Fruit fly (Drosophila melanogaster) whole organism: ENCODE data around the gene rtv.

Experiments
- CG8478 ChIP-seq: fragments of >200 bp; optimal IDR thresholded peaks from 2 replicates; lab custom pipeline; 2018; ENCODE audit warnings: inconsistent platforms
- Dll ChIP-seq: fragments of >200 bp; optimal IDR thresholded peaks from 2 replicates; lab custom pipeline; 2017
- EcR ChIP-seq, 2 experiments: fragments of >200 bp; optimal IDR thresholded peaks; 2 replicates each; lab custom pipeline; 2017; ENCODE audit warnings: missing biosample characterization in 2 of 2, missing genetic modification characterization in 2 of 2, missing genetic modification reagents in 2 of 2
- pan ChIP-seq: fragments of >200 bp; optimal IDR thresholded peaks from 2 replicates; lab custom pipeline; 2017
- psq ChIP-seq: fragments of >200 bp; optimal IDR thresholded peaks from 2 replicates; lab custom pipeline; 2017
- usp ChIP-seq: fragments of >200 bp; optimal IDR thresholded peaks from 2 replicates; lab custom pipeline; 2017; ENCODE audit warnings: missing biosample characterization, missing genetic modification characterization, mixed read lengths

The rtv gene

DNA sequence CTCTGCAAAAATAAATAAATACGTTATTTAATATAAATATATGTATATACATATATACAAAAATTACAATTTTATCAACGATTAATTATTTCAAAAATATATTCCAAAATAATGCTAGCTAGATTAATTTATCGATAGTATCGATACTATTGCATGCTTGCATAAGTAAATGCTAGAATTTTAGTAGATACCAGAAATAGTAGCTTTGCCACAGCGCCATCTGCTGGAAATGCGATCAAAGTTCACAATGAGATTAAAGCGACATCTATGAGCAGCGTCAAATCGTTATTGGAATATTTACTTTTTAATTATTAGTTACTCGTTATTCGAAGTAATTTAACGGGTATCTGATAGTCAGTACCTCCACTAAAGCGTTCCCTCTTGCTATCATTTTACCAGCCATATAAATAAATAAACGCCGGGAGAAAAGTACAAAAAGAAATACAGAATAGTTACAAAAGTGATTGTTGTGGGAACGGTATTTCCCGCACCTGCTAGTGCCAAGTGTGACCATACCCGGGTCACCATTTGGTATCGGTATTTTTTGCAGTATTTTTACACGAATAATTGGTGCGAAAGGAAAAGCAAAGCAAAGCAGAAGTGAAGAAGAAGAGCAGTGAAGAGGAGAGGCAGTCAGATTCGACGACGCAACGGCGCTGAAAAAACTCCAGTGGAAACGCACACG is at the start of gene rtv, which contains the start of gene Dlic:
TSS of gene rtv (minus strand) at position 165 of the 685 bp plus-strand sequence.
TSS of gene Dlic (plus strand) at position 596 of the 685 bp plus-strand sequence.
- no peak for TF ChIP-seq EcR (GFP tag; optimal IDR thresholded peaks at IDR 0.05; lab: Kevin White, UChicago)
- no peak for TF ChIP-seq psq (lab: Kevin White, UChicago)
- TF ChIP-seq pan (lab: Kevin White, UChicago): no peak
- no peak for TF ChIP-seq Dll
- no peak for TF ChIP-seq usp (GFP tag; lab: Kevin White, UChicago)
- TF ChIP-seq CG8478 (lab: Kevin White, UChicago): no peak

DNA sequence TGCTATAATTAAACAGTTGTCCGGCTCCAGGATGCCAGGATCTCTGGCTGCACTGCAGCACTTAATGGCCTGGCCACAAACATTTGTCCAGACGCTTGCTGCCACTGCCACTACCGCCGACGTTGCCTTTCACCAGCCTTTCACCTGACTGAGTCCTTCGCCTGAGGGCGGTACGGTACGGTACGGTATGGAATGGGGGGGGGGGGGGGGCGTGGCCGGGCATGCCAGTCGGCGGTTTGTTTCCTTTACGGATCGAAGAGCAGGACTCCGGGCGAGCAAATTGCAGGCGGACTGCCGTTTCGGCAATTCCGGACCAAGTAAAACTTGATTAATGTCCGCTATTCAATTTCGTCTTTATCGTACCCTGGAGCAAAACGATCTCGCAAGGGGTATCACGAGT is 49.3 kb upstream of the rtv start:
- no peak for TF ChIP-seq CG8478 (lab: Kevin White, UChicago)
- no peak for TF ChIP-seq usp (GFP tag; lab: Kevin White, UChicago)
- TF ChIP-seq EcR (GFP tag; optimal IDR thresholded peaks at IDR 0.05; lab: Kevin White, UChicago): no peak
- no peak for TF ChIP-seq Dll
- TF ChIP-seq pan (lab: Kevin White, UChicago): no peak
- TF ChIP-seq psq (lab: Kevin White, UChicago): no peak

DNA sequence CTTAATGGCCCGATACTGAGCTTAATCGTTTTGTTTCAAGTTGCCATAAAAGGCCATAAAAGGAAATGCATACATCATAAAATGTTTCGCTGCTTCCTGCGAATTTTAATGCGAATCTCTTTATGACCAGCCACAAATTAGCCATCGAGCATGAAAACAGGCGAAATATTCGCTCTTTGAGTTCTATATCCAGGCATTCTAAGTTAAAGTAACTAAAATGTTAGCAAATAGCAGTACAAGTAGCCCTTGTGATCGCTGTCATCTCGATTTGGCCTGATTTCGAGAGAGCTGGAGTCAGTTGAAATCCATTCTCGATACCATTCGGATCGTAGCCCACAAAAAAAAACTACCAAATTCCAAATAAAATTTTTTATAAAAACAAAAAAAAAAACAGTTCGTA is 48.2 kb upstream of the rtv start, which contains the start of gene CG11106:
TSS of gene CG11106 (plus strand) at position 301 of the 400 bp plus-strand sequence.
- no peak for TF ChIP-seq CG8478 (lab: Kevin White, UChicago)

DNA sequence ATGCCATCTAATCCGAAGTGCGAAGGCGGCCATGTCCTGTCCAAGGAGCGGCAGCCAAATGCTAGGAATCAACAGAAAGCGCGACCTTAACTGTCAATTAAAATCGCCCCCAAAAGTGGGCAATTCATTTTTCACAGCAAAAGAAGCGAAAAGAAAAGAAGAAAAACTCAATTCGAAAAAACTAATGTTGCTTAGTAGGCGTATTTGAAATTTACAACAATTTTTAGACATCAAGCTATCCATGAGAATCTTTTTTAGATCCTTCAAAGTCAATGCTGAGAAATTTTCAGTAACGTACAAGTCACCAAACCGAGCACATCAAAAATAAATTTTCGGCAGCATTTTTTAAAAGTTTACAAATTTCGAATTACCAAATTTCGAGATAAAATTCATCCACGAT is 28.8 kb upstream of the rtv start, which contains the start of gene CG15200:
TSS of gene CG15200 (plus strand) at position 301 of the 400 bp plus-strand sequence.
- TF ChIP-seq EcR (GFP tag; optimal IDR thresholded peaks at IDR 0.05; lab: Kevin White, UChicago) (no peak), Dll (no peak), pan (lab: Kevin White, UChicago) (no peak), usp (GFP tag; lab: Kevin White, UChicago) (no peak), CG8478 (lab: Kevin White, UChicago) (no peak)

DNA sequence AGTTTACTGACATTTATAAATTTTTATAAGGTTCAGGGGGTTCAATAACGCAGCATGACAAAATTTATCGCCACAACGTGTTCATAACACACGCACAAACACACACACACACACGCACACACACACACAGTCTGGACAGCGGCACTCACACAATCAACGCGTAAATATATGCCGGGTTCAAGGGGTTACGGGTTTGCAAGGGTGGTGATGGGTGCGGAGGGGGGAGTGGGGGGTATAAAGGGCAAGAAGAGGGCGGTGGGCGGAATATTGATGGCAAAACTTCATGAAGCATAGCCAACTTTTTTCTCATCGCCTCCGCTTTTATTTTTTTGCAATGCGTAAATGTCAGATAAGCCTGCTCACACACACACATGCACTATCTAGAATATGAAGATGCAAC is 22.3 kb upstream of the rtv start:
- TF ChIP-seq Dll (no peak), usp (GFP tag; lab: Kevin White, UChicago) (no peak), CG8478 (lab: Kevin White, UChicago) (no peak), psq (lab: Kevin White, UChicago) (no peak), pan (lab: Kevin White, UChicago) (no peak), EcR (GFP tag; optimal IDR thresholded peaks at IDR 0.05; lab: Kevin White, UChicago) (no peak)

DNA sequence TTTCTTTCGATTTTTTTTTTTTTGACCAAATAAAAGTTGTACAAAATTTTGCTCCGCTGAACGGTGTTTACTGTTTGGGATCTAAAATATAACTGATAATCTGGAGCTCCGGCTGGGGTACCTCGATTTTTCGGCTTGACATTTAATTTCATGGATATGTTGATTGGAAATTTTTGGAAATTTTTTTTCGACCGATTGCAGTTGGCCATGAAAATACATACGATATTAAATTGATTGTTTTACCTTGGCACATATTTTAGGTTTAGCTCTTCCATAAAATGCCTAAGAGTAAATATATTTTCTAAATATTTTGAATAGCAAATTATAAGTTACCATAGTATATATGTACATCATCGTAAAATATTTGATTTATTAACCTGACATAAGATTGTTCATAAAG is 16.8 kb upstream of the rtv start, which contains the start of gene CG1394:
TSS of gene CG1394 (minus strand) at position 101 of the 400 bp plus-strand sequence.
- no peak for TF ChIP-seq psq (lab: Kevin White, UChicago)
- no peak for TF ChIP-seq usp (GFP tag; lab: Kevin White, UChicago)
- no peak for TF ChIP-seq pan (lab: Kevin White, UChicago)
- no peak for TF ChIP-seq CG8478 (lab: Kevin White, UChicago)
- no peak for TF ChIP-seq Dll
- TF ChIP-seq EcR (GFP tag; optimal IDR thresholded peaks at IDR 0.05; lab: Kevin White, UChicago): no peak

DNA sequence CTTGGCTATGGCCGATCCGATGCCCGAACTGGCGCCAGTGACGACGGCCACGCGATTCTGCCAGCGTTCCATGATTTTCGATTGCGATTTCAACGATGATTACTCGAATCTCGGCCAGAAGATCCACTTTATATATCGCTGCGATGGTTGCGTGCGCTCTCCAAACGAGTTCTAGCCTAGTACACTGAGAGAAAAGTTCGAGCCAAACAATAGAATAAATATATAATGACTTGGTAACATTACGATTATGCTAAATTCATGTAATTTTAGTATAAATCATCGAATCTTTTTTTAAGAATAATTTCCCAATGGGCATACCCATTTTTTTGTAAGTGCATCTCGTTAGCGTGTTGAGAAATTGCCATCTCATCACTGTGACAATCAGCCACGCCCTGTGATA is 15.2 kb upstream of the rtv start, which contains the start of gene Antdh:
TSS of gene Antdh (minus strand) at position 101 of the 400 bp plus-strand sequence.
- TF ChIP-seq usp (GFP tag; lab: Kevin White, UChicago): no peak
- no peak for TF ChIP-seq EcR (GFP tag; optimal IDR thresholded peaks at IDR 0.05; lab: Kevin White, UChicago)
- no peak for TF ChIP-seq CG8478 (lab: Kevin White, UChicago)
- no peak for TF ChIP-seq pan (lab: Kevin White, UChicago)
- TF ChIP-seq psq (lab: Kevin White, UChicago): no peak
- no peak for TF ChIP-seq Dll

DNA sequence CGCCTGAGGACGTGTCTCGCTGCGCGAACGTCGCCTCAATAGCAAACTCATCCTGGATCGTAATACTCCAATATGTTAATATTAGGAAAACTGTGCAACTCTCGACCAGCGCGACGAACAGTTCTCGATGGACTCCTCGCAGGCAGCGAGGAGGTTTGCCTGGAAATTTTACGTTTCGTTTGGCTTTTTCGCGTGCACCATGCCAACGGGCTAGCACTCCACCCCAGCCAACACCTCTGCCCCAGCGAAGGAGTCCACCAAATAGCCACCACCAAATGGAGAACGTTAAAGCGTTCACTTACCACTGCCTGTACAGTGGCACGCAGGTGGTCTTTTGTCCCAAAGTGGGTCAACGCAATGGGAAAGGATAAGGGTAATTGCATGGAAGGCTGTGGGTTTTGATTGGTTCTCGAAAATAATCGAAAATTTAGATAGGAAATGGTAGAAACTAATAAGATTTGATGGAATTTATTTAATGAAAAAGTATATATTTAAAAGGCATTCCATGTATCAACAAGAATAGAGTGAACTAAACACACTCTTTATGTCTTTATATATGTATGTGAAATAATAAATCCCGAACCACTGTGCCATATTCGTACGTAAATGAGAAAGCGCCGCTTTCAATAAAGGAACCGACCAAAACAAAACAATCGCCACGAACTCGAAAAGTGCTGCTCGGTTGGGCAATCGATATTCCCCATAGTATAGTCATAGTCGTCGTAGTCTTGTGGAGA is 6.1 kb upstream of the rtv start, which contains the start of gene CG32668:
TSS of gene CG32668 (minus strand) at position 51 of the 737 bp plus-strand sequence.
- no peak for TF ChIP-seq EcR (GFP tag; optimal IDR thresholded peaks at IDR 0.05; lab: Kevin White, UChicago)
- TF ChIP-seq CG8478 (lab: Kevin White, UChicago): no peak
- no peak for TF ChIP-seq pan (lab: Kevin White, UChicago)
- TF ChIP-seq Dll: no peak
- TF ChIP-seq usp (GFP tag; lab: Kevin White, UChicago): no peak
- TF ChIP-seq psq (lab: Kevin White, UChicago): no peak

DNA sequence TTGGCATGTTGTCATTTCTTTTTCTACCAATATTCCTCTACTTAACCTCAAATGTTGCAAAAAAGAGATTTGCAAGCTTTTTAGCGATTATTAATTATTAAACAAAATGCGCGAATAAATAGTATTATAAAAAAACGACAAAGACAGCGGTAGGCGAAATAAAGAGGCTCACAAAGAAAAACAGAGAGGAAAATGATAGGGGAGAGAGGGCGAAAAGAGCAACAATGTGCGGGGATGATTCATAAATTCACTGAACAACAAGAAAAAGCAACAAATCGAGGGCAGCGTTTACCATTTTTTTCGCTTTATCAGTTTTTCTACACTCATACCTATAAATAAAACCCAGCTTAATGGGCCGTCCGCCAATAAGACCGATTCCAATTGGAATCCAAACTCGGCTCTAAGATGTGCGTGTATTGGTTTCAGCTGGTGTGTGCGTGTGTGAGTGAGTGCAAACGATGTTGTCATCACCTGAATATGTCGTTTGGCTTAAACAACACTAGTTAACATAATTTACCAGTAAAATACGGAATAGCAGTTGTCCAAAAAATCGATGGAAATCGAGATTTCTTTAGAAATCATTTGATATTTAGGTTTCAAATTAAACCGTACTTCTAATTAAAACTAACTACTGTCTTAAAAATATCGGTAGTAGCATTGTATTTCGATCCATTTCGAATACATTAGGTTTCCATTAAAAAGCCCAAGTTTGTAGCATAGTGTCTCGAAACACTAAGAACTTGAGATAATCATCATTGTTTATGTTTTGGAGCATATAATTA is 2.2 kb upstream of the rtv start:
- TF ChIP-seq Dll (no peak), pan (lab: Kevin White, UChicago) (no peak), usp (GFP tag; lab: Kevin White, UChicago) (no peak), EcR (GFP tag; optimal IDR thresholded peaks at IDR 0.05; lab: Kevin White, UChicago) (no peak), CG8478 (lab: Kevin White, UChicago) (no peak)

DNA sequence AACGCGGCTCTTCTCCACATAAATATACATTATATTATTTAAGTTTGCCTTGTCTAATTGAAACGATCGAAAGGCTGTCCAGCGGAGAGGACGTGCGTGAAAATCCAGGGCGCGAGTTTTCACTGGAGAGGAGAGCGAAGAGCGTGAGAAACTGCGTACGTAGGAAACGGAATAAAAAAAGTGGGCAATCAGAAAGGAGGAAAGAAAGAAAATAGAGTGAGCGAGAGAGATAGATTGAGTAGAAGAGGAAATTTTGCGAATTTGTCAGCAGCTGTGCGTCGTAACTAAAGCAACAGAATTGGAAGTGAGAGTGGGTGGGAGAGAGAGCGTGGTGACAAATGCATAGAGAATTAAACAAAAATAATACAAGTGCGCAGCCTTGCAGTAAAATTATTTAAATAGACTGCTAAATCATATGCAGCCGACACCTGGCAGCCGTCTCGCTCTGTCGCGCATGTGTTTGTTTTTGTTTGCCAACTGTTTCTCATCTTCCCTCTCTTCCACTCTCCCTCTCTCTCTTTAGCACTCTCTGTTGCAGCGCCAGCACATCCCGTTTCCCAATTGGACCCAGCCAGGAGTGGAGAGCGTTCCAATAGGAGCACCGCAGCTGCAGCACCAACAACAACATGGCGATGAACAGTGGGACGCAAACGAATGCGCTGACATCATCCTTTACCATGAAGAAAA is 864 bp upstream of the rtv start:
- peak; percentile 56 for TF ChIP-seq CG8478 (lab: Kevin White, UChicago)
- TF ChIP-seq usp (GFP tag; lab: Kevin White, UChicago): no peak
- TF ChIP-seq Dll: peak; percentile 83
- TF ChIP-seq pan (lab: Kevin White, UChicago): no peak
- TF ChIP-seq EcR (GFP tag; optimal IDR thresholded peaks at IDR 0.05; lab: Kevin White, UChicago): no peak
